Worm (Caenorhabditis elegans) whole organism, mixed stage, embryonic: Measurements from ENCODE around the gene F10G7.10.

Source experiments
- M03D4.4 ChIP-seq: sonication (generic microtip); optimal IDR thresholded peaks from 2 replicates; lab custom pipeline; 2017; ENCODE audit warnings: mild to moderate bottlenecking, missing genetic modification characterization, missing compliant biosample characterization
- bed-3 ChIP-seq: fragments of 200-800 bp; sonication (Bioruptor generic); optimal IDR thresholded peaks from 3 replicates; lab custom pipeline; 2018; ENCODE audit warnings: mild to moderate bottlenecking, missing genetic modification characterization, moderate library complexity, missing compliant biosample characterization
- blmp-1 ChIP-seq: fragments of 150-350 bp; optimal IDR thresholded peaks from 2 replicates; lab custom pipeline; 2014; ENCODE audit warnings: missing biosample characterization, missing genetic modification characterization
- ceh-39 ChIP-seq: fragments of 150-350 bp; optimal IDR thresholded peaks from 2 replicates; lab custom pipeline; 2014; ENCODE audit warnings: missing biosample characterization, missing genetic modification characterization
- ceh-43 ChIP-seq: fragments of 200-800 bp; sonication (Bioruptor generic); optimal IDR thresholded peaks from 2 replicates; lab custom pipeline; 2018; ENCODE audit warnings: mild to moderate bottlenecking, missing genetic modification characterization, moderate library complexity, missing compliant biosample characterization
- ceh-83 ChIP-seq: fragments of 200-800 bp; sonication (Bioruptor generic); optimal IDR thresholded peaks from 2 replicates; lab custom pipeline; 2018; ENCODE audit warnings: mild to moderate bottlenecking, missing genetic modification characterization, missing compliant biosample characterization
- ces-1 ChIP-seq: fragments of 150-350 bp; optimal IDR thresholded peaks from 2 replicates; lab custom pipeline; 2014; ENCODE audit warnings: missing biosample characterization, missing genetic modification reagents, missing genetic modification characterization
- cnd-1 ChIP-seq: fragments of 200-800 bp; sonication (Bioruptor generic); optimal IDR thresholded peaks from 2 replicates; lab custom pipeline; 2018; ENCODE audit warnings: mild to moderate bottlenecking, missing genetic modification characterization, missing compliant biosample characterization
- drap-1 ChIP-seq: fragments of 200-800 bp; sonication (Bioruptor generic); optimal IDR thresholded peaks from 3 replicates; lab custom pipeline; 2018; ENCODE audit warnings: mild to moderate bottlenecking, missing genetic modification characterization, missing compliant biosample characterization
- elt-1 ChIP-seq: sonication (generic microtip); optimal IDR thresholded peaks from 2 replicates; lab custom pipeline; 2017; ENCODE audit warnings: missing genetic modification characterization, mild to moderate bottlenecking, missing compliant biosample characterization, antibody characterized with exemption, moderate library complexity, borderline replicate concordance; ENCODE audit not compliant: insufficient read depth
- elt-3 ChIP-seq: fragments of 150-350 bp; optimal IDR thresholded peaks from 2 replicates; lab custom pipeline; 2014; ENCODE audit warnings: missing biosample characterization, missing genetic modification characterization
- flh-1 ChIP-seq: fragments of 200-800 bp; sonication (Bioruptor generic); optimal IDR thresholded peaks from 2 replicates; lab custom pipeline; 2018; ENCODE audit warnings: mild to moderate bottlenecking, missing genetic modification characterization, moderate library complexity, missing compliant biosample characterization
- ham-2 ChIP-seq: fragments of 200-800 bp; sonication (Bioruptor generic); optimal IDR thresholded peaks from 2 replicates; lab custom pipeline; 2018; ENCODE audit warnings: mild to moderate bottlenecking, missing genetic modification characterization, missing compliant biosample characterization
- hlh-1 ChIP-seq: fragments of 150-350 bp; optimal IDR thresholded peaks from 2 replicates; lab custom pipeline; 2014; ENCODE audit warnings: missing biosample characterization, missing genetic modification reagents, missing genetic modification characterization
- lin-13 ChIP-seq: fragments of 150-350 bp; optimal IDR thresholded peaks from 2 replicates; lab custom pipeline; 2014; ENCODE audit warnings: missing biosample characterization, missing genetic modification characterization
- lin-32 ChIP-seq: fragments of 200-800 bp; sonication (Bioruptor generic); optimal IDR thresholded peaks from 2 replicates; lab custom pipeline; 2018; ENCODE audit warnings: mild to moderate bottlenecking, missing genetic modification characterization, missing compliant biosample characterization
- lsy-2 ChIP-seq: fragments of 150-350 bp; optimal IDR thresholded peaks from 2 replicates; lab custom pipeline; 2014; ENCODE audit warnings: missing biosample characterization, missing genetic modification characterization
- mab-5 ChIP-seq: fragments of 150-350 bp; optimal IDR thresholded peaks from 2 replicates; lab custom pipeline; 2014; ENCODE audit warnings: missing biosample characterization, missing genetic modification characterization
- mep-1 ChIP-seq: fragments of 150-350 bp; optimal IDR thresholded peaks from 2 replicates; lab custom pipeline; 2017; ENCODE audit warnings: missing biosample characterization, missing genetic modification reagents, missing genetic modification characterization, inconsistent platforms
- mls-2 ChIP-seq: sonication (generic microtip); optimal IDR thresholded peaks from 2 replicates; lab custom pipeline; 2016; ENCODE audit warnings: mild to moderate bottlenecking, missing genetic modification characterization, moderate library complexity, missing compliant biosample characterization
- nhr-12 ChIP-seq: fragments of 150-350 bp; optimal IDR thresholded peaks from 2 replicates; lab custom pipeline; 2014; ENCODE audit warnings: missing biosample characterization, missing genetic modification characterization
- nhr-2 ChIP-seq: fragments of 150-350 bp; optimal IDR thresholded peaks from 2 replicates; lab custom pipeline; 2014; ENCODE audit warnings: missing biosample characterization, missing genetic modification characterization
- nhr-237 ChIP-seq: fragments of 150-350 bp; optimal IDR thresholded peaks from 2 replicates; lab custom pipeline; 2014; ENCODE audit warnings: missing biosample characterization, missing genetic modification characterization
- nhr-28 ChIP-seq: fragments of 150-350 bp; optimal IDR thresholded peaks from 2 replicates; lab custom pipeline; 2014; ENCODE audit warnings: missing biosample characterization, missing genetic modification characterization
- nhr-76 ChIP-seq: sonication (generic microtip); optimal IDR thresholded peaks from 2 replicates; lab custom pipeline; 2017; ENCODE audit warnings: missing biosample characterization, missing genetic modification characterization
- pha-4 ChIP-seq: fragments of 150-350 bp; optimal IDR thresholded peaks from 2 replicates; lab custom pipeline; 2018; ENCODE audit warnings: missing biosample characterization, missing genetic modification reagents, missing genetic modification characterization
- sem-2 ChIP-seq: fragments of 200-800 bp; sonication (Bioruptor generic); optimal IDR thresholded peaks from 2 replicates; lab custom pipeline; 2018; ENCODE audit warnings: mild to moderate bottlenecking, missing genetic modification characterization, missing compliant biosample characterization
- snpc-4 ChIP-seq: fragments of 150-350 bp; optimal IDR thresholded peaks from 2 replicates; lab custom pipeline; 2014; ENCODE audit warnings: missing biosample characterization, missing genetic modification characterization
- sptf-1 ChIP-seq: sonication (generic microtip); optimal IDR thresholded peaks from 2 replicates; lab custom pipeline; 2017; ENCODE audit warnings: mild to moderate bottlenecking, missing genetic modification characterization, moderate library complexity, missing compliant biosample characterization
- tbx-8 ChIP-seq: fragments of 200-800 bp; sonication (Bioruptor generic); optimal IDR thresholded peaks from 2 replicates; lab custom pipeline; 2018; ENCODE audit warnings: mild to moderate bottlenecking, missing genetic modification characterization, moderate library complexity, missing compliant biosample characterization
- unc-120 ChIP-seq: sonication (generic microtip); optimal IDR thresholded peaks from 2 replicates; lab custom pipeline; 2017; ENCODE audit warnings: missing genetic modification characterization, missing compliant biosample characterization; ENCODE audit not compliant: poor library complexity, severe bottlenecking
- unc-39 ChIP-seq: fragments of 150-350 bp; optimal IDR thresholded peaks from 2 replicates; lab custom pipeline; 2014; ENCODE audit warnings: missing biosample characterization, missing genetic modification characterization
- unc-62 ChIP-seq: fragments of 150-350 bp; optimal IDR thresholded peaks from 2 replicates; lab custom pipeline; 2014; ENCODE audit warnings: missing biosample characterization, missing genetic modification reagents, missing genetic modification characterization
- zip-8 ChIP-seq: fragments of 150-350 bp; optimal IDR thresholded peaks from 2 replicates; lab custom pipeline; 2014; ENCODE audit warnings: missing biosample characterization, missing genetic modification characterization
- ztf-11 ChIP-seq: fragments of 150-350 bp; optimal IDR thresholded peaks from 2 replicates; lab custom pipeline; 2014; ENCODE audit warnings: missing biosample characterization, missing genetic modification characterization

F10G7.10 gene

DNA sequence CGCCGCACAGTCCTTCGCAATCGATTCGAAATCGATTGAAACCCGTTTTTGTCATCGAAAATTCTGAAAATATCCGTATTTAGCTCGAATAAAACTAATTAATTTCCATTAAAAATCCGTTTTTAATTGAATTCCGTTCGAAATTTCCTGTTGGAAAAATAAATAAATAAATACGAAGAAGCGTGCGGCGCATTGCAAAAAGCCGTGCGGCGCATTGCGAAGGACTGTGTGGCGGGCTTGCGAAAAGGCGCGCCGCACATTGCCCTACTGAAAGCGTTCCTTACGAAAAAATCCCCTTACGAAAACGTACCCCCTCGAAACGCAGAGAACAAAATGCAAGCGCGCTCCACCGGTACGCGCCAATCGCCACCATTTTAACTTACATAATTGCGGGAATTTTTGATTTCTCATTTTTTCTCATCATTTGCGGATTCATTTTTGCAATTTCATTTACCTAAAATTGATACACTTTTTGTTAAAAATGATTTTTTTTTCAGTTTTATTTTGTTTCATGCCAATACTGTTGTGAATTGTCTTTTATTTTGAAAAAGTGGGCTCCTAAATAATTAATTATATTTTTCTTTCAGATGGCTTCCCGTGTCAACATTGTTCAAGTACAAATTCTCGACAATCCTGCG lies 24.5 kb downstream of the F10G7.10 start, which contains the start of gene unc-85:
Gene unc-85, plus strand, starts transcription at position 588 of the 638 bp plus-strand sequence.
- TF ChIP-seq mls-2 (tag; lab: Kevin White, UChicago) (peak; percentile 77), ztf-11 (tag; lab: Kevin White, UChicago) (peak; percentile 29), nhr-237 (tag; lab: Kevin White, UChicago) (peak; percentile 60), ces-1 (GFP tag; lab: Kevin White, UChicago) (peak; percentile 48), elt-1 (peak; percentile 6), hlh-1 (peak; percentile 6), ham-2 (GFP tag; lab: Kevin White, UChicago) (peak; percentile 48), ceh-43 (GFP tag; lab: Kevin White, UChicago) (peak; percentile 66), M03D4.4 (tag; lab: Kevin White, UChicago) (peak; percentile 57), lin-13 (tag; lab: Kevin White, UChicago) (peak; percentile 12), unc-120 (tag; lab: Kevin White, UChicago) (peak; percentile 68), drap-1 (GFP tag; lab: Kevin White, UChicago) (peak; percentile 68), sptf-1 (tag; lab: Kevin White, UChicago) (peak; percentile 87), mep-1 (tag; lab: Kevin White, UChicago) (peak; percentile 70), cnd-1 (tag; lab: Kevin White, UChicago) (peak; percentile 48), lsy-2 (peak; percentile 67)

DNA sequence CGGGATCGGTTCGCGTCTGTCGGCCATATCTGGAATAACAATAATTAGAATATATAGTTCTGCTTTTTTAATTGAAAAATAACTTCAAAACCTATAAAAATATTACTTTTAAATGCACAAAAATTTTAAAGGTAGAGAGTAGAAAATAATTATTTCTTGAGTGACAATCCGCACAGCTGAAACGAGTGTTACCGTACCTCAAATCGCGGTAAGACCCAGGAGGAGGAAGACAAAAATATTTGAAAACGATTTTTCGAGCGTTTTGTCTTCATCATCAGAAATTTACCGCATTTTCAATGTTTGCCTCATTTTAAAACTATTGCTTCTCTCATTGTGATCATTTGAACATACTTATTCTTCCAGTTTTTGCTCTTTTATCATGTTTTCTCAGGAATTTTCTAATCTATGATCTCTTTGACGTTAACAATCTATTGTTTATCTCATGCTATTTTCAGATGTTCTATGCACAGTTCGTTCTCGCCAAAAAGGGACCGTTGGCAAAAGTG lies 27.7 kb downstream of the F10G7.10 start, which contains the start of the genes rpn-5 and scc-1:
Gene rpn-5, minus strand, starts transcription at position 162 of the 506 bp plus-strand sequence.
Gene scc-1, plus strand, starts transcription at position 456 of the 506 bp plus-strand sequence.
- TF ChIP-seq blmp-1 (tag; lab: Kevin White, UChicago), result no peak
- no peak for TF ChIP-seq flh-1 (GFP tag; lab: Kevin White, UChicago)
- no peak for TF ChIP-seq ztf-11 (tag; lab: Kevin White, UChicago)
- TF ChIP-seq sptf-1 (tag; lab: Kevin White, UChicago), result peak; percentile 8
- no peak for TF ChIP-seq nhr-2 (tag; lab: Kevin White, UChicago)
- TF ChIP-seq nhr-12, result no peak
- peak; percentile 71 for TF ChIP-seq nhr-237 (tag; lab: Kevin White, UChicago)
- no peak for TF ChIP-seq ceh-83
- TF ChIP-seq snpc-4 (tag; lab: Kevin White, UChicago), result no peak
- no peak for TF ChIP-seq sem-2 (GFP tag; lab: Kevin White, UChicago)
- peak; percentile 80 for TF ChIP-seq ces-1 (GFP tag; lab: Kevin White, UChicago)
- no peak for TF ChIP-seq nhr-28 (tag; lab: Kevin White, UChicago)
- TF ChIP-seq ham-2 (GFP tag; lab: Kevin White, UChicago), result no peak
- no peak for TF ChIP-seq zip-8 (tag; lab: Kevin White, UChicago)
- no peak for TF ChIP-seq mls-2 (tag; lab: Kevin White, UChicago)
- no peak for TF ChIP-seq unc-120 (tag; lab: Kevin White, UChicago)
- TF ChIP-seq hlh-1, result peak; percentile 43
- no peak for TF ChIP-seq unc-39
- TF ChIP-seq lsy-2, result peak; percentile 99
- peak; percentile 88 for TF ChIP-seq unc-62 (GFP tag; lab: Kevin White, UChicago)
- no peak for TF ChIP-seq lin-32 (GFP tag; lab: Kevin White, UChicago)
- no peak for TF ChIP-seq tbx-8 (GFP tag; lab: Kevin White, UChicago)
- no peak for TF ChIP-seq drap-1 (GFP tag; lab: Kevin White, UChicago)
- no peak for TF ChIP-seq mab-5 (tag; lab: Kevin White, UChicago)
- TF ChIP-seq bed-3 (GFP tag; lab: Kevin White, UChicago), result no peak
- TF ChIP-seq ceh-39, result peak; percentile 55
- no peak for TF ChIP-seq M03D4.4 (tag; lab: Kevin White, UChicago)
- peak; percentile 55 for TF ChIP-seq mep-1 (tag; lab: Kevin White, UChicago)
- no peak for TF ChIP-seq elt-3 (tag; lab: Kevin White, UChicago)
- TF ChIP-seq lin-13 (tag; lab: Kevin White, UChicago), result peak; percentile 42
- TF ChIP-seq nhr-76 (tag; lab: Kevin White, UChicago), result no peak
- TF ChIP-seq pha-4, result peak; percentile 85
- TF ChIP-seq cnd-1 (tag; lab: Kevin White, UChicago), result no peak
- no peak for TF ChIP-seq ceh-43 (GFP tag; lab: Kevin White, UChicago)
- TF ChIP-seq elt-1, result no peak
